Worm (Caenorhabditis elegans) whole organism, L4/young adult: ENCODE measurements around the gene taf-7.2.

ENCODE experiments used
- W03F9.2 ChIP-seq: fragments of 150-350 bp; optimal IDR thresholded peaks from 2 replicates; lab custom pipeline; 2014; ENCODE audit warnings: missing biosample characterization, missing genetic modification characterization
- dao-5 ChIP-seq: sonication (generic microtip); optimal IDR thresholded peaks from 2 replicates; lab custom pipeline; 2016; ENCODE audit warnings: missing genotype, missing genetic modification characterization, moderate library complexity, missing compliant biosample characterization
- him-1 ChIP-seq: sonication (generic microtip); optimal IDR thresholded peaks from 2 replicates; lab custom pipeline; 2016; ENCODE audit warnings: missing genotype, missing genetic modification reagents, missing genetic modification characterization, missing compliant biosample characterization

DNA sequence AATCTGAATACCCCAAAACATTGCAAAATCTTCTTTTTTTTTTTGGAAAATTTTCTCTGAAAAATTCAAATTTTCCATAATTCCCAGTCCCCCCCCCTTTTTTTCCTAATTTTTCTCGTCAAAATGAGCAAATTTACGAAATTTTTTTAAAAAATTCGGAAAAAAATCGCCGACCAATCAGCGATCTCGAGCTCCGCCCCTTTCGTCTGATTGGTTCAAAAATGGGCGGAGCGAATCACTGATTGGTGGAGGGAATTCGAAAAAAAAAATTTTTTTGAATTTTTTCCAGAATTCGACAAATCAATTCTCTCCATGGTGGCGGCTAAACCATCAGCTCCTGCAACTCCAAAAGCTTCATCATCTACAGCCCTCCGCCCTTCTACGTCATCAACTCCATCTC lies 34.6 kb downstream of the taf-7.2 start:
- no peak for TF ChIP-seq dao-5 (tag; lab: Kevin White, UChicago)
- no peak for TF ChIP-seq him-1 (tag; lab: Kevin White, UChicago)
- TF ChIP-seq W03F9.2 (tag; lab: Kevin White, UChicago) = no peak
